Fruit fly (Drosophila melanogaster) whole organism, embryonic: ENCODE data around the gene Prx3.

Experiments used
- BtbVII ChIP-seq: fragments of 200-800 bp; sonication (Bioruptor generic); optimal IDR thresholded peaks from 3 replicates; lab custom pipeline; 2017; ENCODE audit warnings: missing biosample characterization, mild to moderate bottlenecking, missing genetic modification characterization
- C15 ChIP-seq: fragments of 200-800 bp; sonication (Bioruptor generic); IDR thresholded peaks from 3 replicates; pipeline ENCODE4 v1.3.6; 2022; ENCODE audit warnings: missing biosample characterization, missing genetic modification characterization
- CG1024 ChIP-seq: fragments of 200-800 bp; sonication (Bioruptor generic); IDR thresholded peaks from 2 replicates; pipeline ENCODE4 v1.3.6; 2022; ENCODE audit warnings: missing biosample characterization, missing genetic modification characterization
- CG12299 ChIP-seq: fragments of 200-800 bp; sonication (Bioruptor generic); optimal IDR thresholded peaks from 2 replicates; lab custom pipeline; 2018; ENCODE audit warnings: missing biosample characterization, mild to moderate bottlenecking, missing genetic modification characterization
- CG1233 ChIP-seq: fragments of 200-800 bp; sonication (Bioruptor generic); optimal IDR thresholded peaks from 4 replicates; lab custom pipeline; 2018; ENCODE audit warnings: missing biosample characterization, mild to moderate bottlenecking, missing genetic modification characterization
- CG13424 ChIP-seq: fragments of 200-800 bp; sonication (Bioruptor generic); optimal IDR thresholded peaks from 2 replicates; lab custom pipeline; 2019; ENCODE audit warnings: missing biosample characterization, mild to moderate bottlenecking, missing genetic modification characterization, moderate library complexity
- CG14014 ChIP-seq: fragments of 200-800 bp; sonication (Bioruptor generic); IDR thresholded peaks from 2 replicates; pipeline ENCODE4 v1.3.6; 2022; ENCODE audit warnings: missing biosample characterization, missing genetic modification characterization
- CG17186 ChIP-seq: fragments of 200-800 bp; sonication (Bioruptor generic); optimal IDR thresholded peaks from 3 replicates; lab custom pipeline; 2017; ENCODE audit warnings: missing biosample characterization, missing genetic modification reagents, missing genetic modification characterization
- CG2116 ChIP-seq: fragments of 200-800 bp; sonication (Bioruptor generic); optimal IDR thresholded peaks from 3 replicates; lab custom pipeline; 2018; ENCODE audit warnings: missing biosample characterization, mild to moderate bottlenecking, missing genetic modification characterization
- CG30431 ChIP-seq: fragments of 200-800 bp; sonication (Bioruptor generic); optimal IDR thresholded peaks from 2 replicates; lab custom pipeline; 2017; ENCODE audit warnings: missing biosample characterization, missing genetic modification characterization
- CG3065 ChIP-seq: fragments of 200-800 bp; sonication (Bioruptor generic); optimal IDR thresholded peaks from 2 replicates; lab custom pipeline; 2016; ENCODE audit warnings: missing biosample characterization, missing genetic modification characterization
- CG3163 ChIP-seq: fragments of 200-800 bp; sonication (Bioruptor generic); optimal IDR thresholded peaks from 3 replicates; lab custom pipeline; 2016; ENCODE audit warnings: missing biosample characterization, missing genetic modification characterization
- CG3281 ChIP-seq: fragments of 200-800 bp; sonication (Bioruptor generic); optimal IDR thresholded peaks from 3 replicates; lab custom pipeline; 2017; ENCODE audit warnings: missing biosample characterization, mild to moderate bottlenecking, missing genetic modification characterization
- CG34224 ChIP-seq: fragments of 200-800 bp; sonication (Bioruptor generic); IDR thresholded peaks from 3 replicates; pipeline ENCODE4 v1.3.6; 2022; ENCODE audit warnings: missing biosample characterization, missing genetic modification characterization; ENCODE audit not compliant: partially characterized antibody
- CG42726 ChIP-seq: fragments of 200-800 bp; sonication (Bioruptor generic); IDR thresholded peaks from 2 replicates; pipeline ENCODE4 v1.3.6; 2022; ENCODE audit warnings: missing biosample characterization, missing genetic modification characterization; ENCODE audit not compliant: partially characterized antibody
- CG4360 ChIP-seq: fragments of 200-800 bp; sonication (Bioruptor generic); IDR thresholded peaks from 2 replicates; pipeline ENCODE4 v1.3.6; 2022; ENCODE audit warnings: missing biosample characterization, missing genetic modification characterization
- CG6254 ChIP-seq: fragments of 200-800 bp; sonication (Bioruptor generic); optimal IDR thresholded peaks from 3 replicates; lab custom pipeline; 2017; ENCODE audit warnings: mild to moderate bottlenecking, missing biosample characterization, missing genetic modification reagents, missing genetic modification characterization
- CG6813 ChIP-seq: fragments of 200-800 bp; sonication (Bioruptor generic); optimal IDR thresholded peaks from 2 replicates; lab custom pipeline; 2017; ENCODE audit warnings: missing biosample characterization, missing genetic modification characterization, mild to moderate bottlenecking, moderate library complexity, missing genetic modification reagents
- CG7372 ChIP-seq: fragments of 200-800 bp; sonication (Bioruptor generic); IDR thresholded peaks from 2 replicates; pipeline ENCODE4 v1.3.6; 2022; ENCODE audit warnings: missing biosample characterization, missing genetic modification characterization
- CG9609 ChIP-seq: fragments of 200-800 bp; sonication (Bioruptor generic); optimal IDR thresholded peaks from 3 replicates; lab custom pipeline; 2016; ENCODE audit warnings: missing biosample characterization, missing genetic modification characterization
- CoRest ChIP-seq: fragments of 200-800 bp; sonication (Bioruptor generic); optimal IDR thresholded peaks from 3 replicates; lab custom pipeline; 2018; ENCODE audit warnings: missing biosample characterization, mild to moderate bottlenecking, missing genetic modification characterization, moderate library complexity
- Dbx ChIP-seq: fragments of 200-800 bp; sonication (Bioruptor generic); IDR thresholded peaks from 3 replicates; pipeline ENCODE4 v1.3.6; 2022; ENCODE audit warnings: missing biosample characterization, missing genetic modification characterization
- Doc3 ChIP-seq: fragments of 200-800 bp; sonication (Bioruptor generic); IDR thresholded peaks from 3 replicates; pipeline ENCODE4 v1.3.6; 2022; ENCODE audit warnings: missing biosample characterization, missing genetic modification characterization; ENCODE audit not compliant: partially characterized antibody
- Dref ChIP-seq: fragments of 200-800 bp; sonication (Bioruptor generic); IDR thresholded peaks from 2 replicates; pipeline ENCODE4 v1.3.6; 2022; ENCODE audit warnings: missing biosample characterization, missing genetic modification characterization
- Fer2 ChIP-seq: fragments of 200-800 bp; sonication (Bioruptor generic); optimal IDR thresholded peaks from 2 replicates; lab custom pipeline; 2018; ENCODE audit warnings: missing biosample characterization, mild to moderate bottlenecking, missing genetic modification characterization, moderate library complexity
- Mrtf ChIP-seq: fragments of 200-800 bp; sonication (Bioruptor generic); IDR thresholded peaks from 3 replicates; pipeline ENCODE4 v1.3.6; 2022; ENCODE audit warnings: missing biosample characterization, missing genetic modification characterization
- Neu2 ChIP-seq: fragments of 200-800 bp; sonication (Bioruptor generic); optimal IDR thresholded peaks from 3 replicates; lab custom pipeline; 2016; ENCODE audit warnings: missing biosample characterization, missing genetic modification characterization, borderline replicate concordance
- Ravus ChIP-seq: fragments of 200-800 bp; sonication (Bioruptor generic); IDR thresholded peaks from 2 replicates; pipeline ENCODE4 v1.3.6; 2022; ENCODE audit warnings: missing biosample characterization, missing genetic modification characterization
- Xrp1 ChIP-seq: fragments of 200-800 bp; sonication (Bioruptor generic); IDR thresholded peaks from 2 replicates; pipeline ENCODE4 v1.3.6; 2022; ENCODE audit warnings: missing biosample characterization, missing genetic modification characterization
- amos ChIP-seq: fragments of 200-800 bp; sonication (Bioruptor generic); IDR thresholded peaks from 2 replicates; pipeline ENCODE4 v1.3.6; 2022; ENCODE audit warnings: missing biosample characterization, missing genetic modification characterization; ENCODE audit not compliant: partially characterized antibody
- ash1 ChIP-seq: fragments of 200-800 bp; sonication (Bioruptor generic); optimal IDR thresholded peaks from 2 replicates; lab custom pipeline; 2018; ENCODE audit warnings: missing biosample characterization, mild to moderate bottlenecking, missing genetic modification characterization
- btn ChIP-seq: fragments of 200-800 bp; sonication (Bioruptor generic); optimal IDR thresholded peaks from 2 replicates; lab custom pipeline; 2016; ENCODE audit warnings: missing biosample characterization, missing genetic modification characterization
- chn ChIP-seq: fragments of 200-800 bp; sonication (Bioruptor generic); optimal IDR thresholded peaks from 2 replicates; lab custom pipeline; 2016; ENCODE audit warnings: missing biosample characterization, missing genetic modification characterization
- ci ChIP-seq: fragments of 200-800 bp; sonication (Bioruptor generic); IDR thresholded peaks from 3 replicates; pipeline ENCODE4 v1.3.6; 2022; ENCODE audit warnings: missing biosample characterization, missing genetic modification characterization
- fd102C ChIP-seq: fragments of 200-800 bp; sonication (Bioruptor generic); optimal IDR thresholded peaks from 2 replicates; lab custom pipeline; 2018; ENCODE audit warnings: missing biosample characterization, mild to moderate bottlenecking, missing genetic modification characterization, moderate library complexity
- her ChIP-seq: fragments of 200-800 bp; sonication (Bioruptor generic); optimal IDR thresholded peaks from 2 replicates; lab custom pipeline; 2016; ENCODE audit warnings: missing biosample characterization, missing genetic modification characterization
- mam ChIP-seq: fragments of 200-800 bp; sonication (Bioruptor generic); optimal IDR thresholded peaks from 3 replicates; lab custom pipeline; 2016; ENCODE audit warnings: missing biosample characterization, missing genetic modification characterization
- pb ChIP-seq: fragments of 200-800 bp; sonication (Bioruptor generic); optimal IDR thresholded peaks from 3 replicates; lab custom pipeline; 2016; ENCODE audit warnings: missing biosample characterization, missing genetic modification characterization
- peb ChIP-seq: fragments of 200-800 bp; sonication (Bioruptor generic); IDR thresholded peaks from 2 replicates; pipeline ENCODE4 v1.3.6; 2022; ENCODE audit warnings: missing biosample characterization, missing genetic modification characterization
- pnt ChIP-seq: fragments of 200-800 bp; sonication (Bioruptor generic); optimal IDR thresholded peaks from 3 replicates; lab custom pipeline; 2016; ENCODE audit warnings: missing biosample characterization, missing genetic modification characterization
- ranshi ChIP-seq: fragments of 200-800 bp; sonication (Bioruptor generic); IDR thresholded peaks from 2 replicates; pipeline ENCODE4 v1.3.6; 2022; ENCODE audit warnings: missing biosample characterization, missing genetic modification characterization
- schlank ChIP-seq: fragments of 200-800 bp; sonication (Bioruptor generic); optimal IDR thresholded peaks from 2 replicates; lab custom pipeline; 2018; ENCODE audit warnings: missing biosample characterization, mild to moderate bottlenecking, missing genetic modification characterization
- seq ChIP-seq: fragments of 200-800 bp; sonication (Bioruptor generic); IDR thresholded peaks from 2 replicates; pipeline ENCODE4 v1.3.6; 2022; ENCODE audit warnings: missing biosample characterization, missing genetic modification characterization
- slbo ChIP-seq: fragments of 200-800 bp; sonication (Bioruptor generic); IDR thresholded peaks from 2 replicates; pipeline ENCODE4 v1.3.6; 2022; ENCODE audit warnings: missing biosample characterization, missing genetic modification characterization
- sna ChIP-seq: fragments of 200-800 bp; sonication (Bioruptor generic); IDR thresholded peaks from 2 replicates; pipeline ENCODE4 v1.3.6; 2022; ENCODE audit warnings: missing biosample characterization, missing genetic modification characterization; ENCODE audit not compliant: partially characterized antibody
- tll ChIP-seq, 2 experiments: fragments of 200-800 bp in 1 of 2; fragments of >200 bp in 1 of 2; sonication (Bioruptor generic) in 1 of 2; optimal IDR thresholded peaks; 2 replicates each; lab custom pipeline; 2017 to 2019; ENCODE audit warnings: missing biosample characterization in 2 of 2, missing genetic modification characterization in 2 of 2, mild to moderate bottlenecking in 1 of 2, moderate library complexity in 1 of 2
- toy ChIP-seq: fragments of 200-800 bp; sonication (Bioruptor generic); IDR thresholded peaks from 2 replicates; pipeline ENCODE4 v1.3.6; 2022; ENCODE audit warnings: missing biosample characterization, missing genetic modification characterization
- tx ChIP-seq: fragments of 200-800 bp; sonication (Bioruptor generic); optimal IDR thresholded peaks from 2 replicates; lab custom pipeline; 2016; ENCODE audit warnings: missing biosample characterization, missing genetic modification characterization
- zen ChIP-seq: fragments of 200-800 bp; sonication (Bioruptor generic); optimal IDR thresholded peaks from 3 replicates; lab custom pipeline; 2018; ENCODE audit warnings: missing biosample characterization, mild to moderate bottlenecking, missing genetic modification characterization, moderate library complexity

Gene Prx3

dm6 chr3R:17534325-17535105 lies 11.8 kb downstream of the Prx3 start, which contains the start of the genes CG5823 and P5cr-2 (continued):
- TF ChIP-seq zen (peak; percentile 9), Dref (GFP tag; lab: Robert Waterston, UW) (peak; percentile 51), btn (peak; percentile 41), CG12299 (tag; lab: Kevin White, UChicago) (no peak), CG13424 (tag; lab: Kevin White, UChicago) (peak; percentile 60), tll (GFP tag; optimal IDR thresholded peaks at IDR 0.05; lab: Kevin White, UChicago) (peak in 1 of 2 experiments; percentile 11), CG1233 (GFP tag; lab: Kevin White, UChicago) (peak; percentile 68), sna (GFP tag; lab: Robert Waterston, UW) (peak; percentile 59), C15 (no peak), CG6813 (GFP tag; lab: Kevin White, UChicago) (peak; percentile 58), Fer2 (tag; lab: Kevin White, UChicago) (no peak), Neu2 (no peak), toy (GFP tag; lab: Robert Waterston, UW) (no peak), CG6254 (peak; percentile 20), CG14014 (peak; percentile 71), CG1024 (GFP tag; lab: Robert Waterston, UW) (peak; percentile 52; the same call in 1 of the 2 replicates), CG3163 (peak; percentile 66), schlank (tag; lab: Kevin White, UChicago) (no peak), CG34224 (GFP tag; lab: Robert Waterston, UW) (no peak; the same call in 2 of the 3 replicates), pnt (no peak), seq (GFP tag; lab: Robert Waterston, UW) (peak; percentile 69), Ravus (GFP tag; lab: Robert Waterston, UW) (no peak), Doc3 (GFP tag; lab: Robert Waterston, UW) (0 out of 3 replicates have a peak, but pooled peaks have one; percentile 19), CG30431 (GFP tag; lab: Kevin White, UChicago) (peak; percentile 54), CG3065 (no peak), Mrtf (no peak), CoRest (tag; lab: Kevin White, UChicago) (peak; percentile 24), amos (peak; percentile 35; the same call in 1 of the 2 replicates), CG9609 (GFP tag; lab: Kevin White, UChicago) (peak; percentile 52), CG17186 (GFP tag; lab: Kevin White, UChicago) (peak; percentile 25), pb (GFP tag; lab: Kevin White, UChicago) (no peak), her (GFP tag; lab: Kevin White, UChicago) (no peak), Xrp1 (GFP tag; lab: Robert Waterston, UW) (no peak), slbo (GFP tag; lab: Robert Waterston, UW) (peak; percentile 57), tx (peak; percentile 61), CG3281 (GFP tag; lab: Kevin White, UChicago) (no peak), peb (GFP tag; lab: Robert Waterston, UW) (no peak), Dbx (GFP tag; lab: Robert Waterston, UW) (peak; percentile 55; the same call in 1 of the 3 replicates), BtbVII (GFP tag; lab: Kevin White, UChicago) (no peak), ci (GFP tag; lab: Robert Waterston, UW) (peak; percentile 85; the same call in 2 of the 3 replicates), fd102C (GFP tag; lab: Kevin White, UChicago) (no peak), mam (GFP tag; lab: Kevin White, UChicago) (peak; percentile 24), ash1 (GFP tag; lab: Kevin White, UChicago) (peak; percentile 45), ranshi (GFP tag; lab: Robert Waterston, UW) (peak; percentile 38), chn (GFP tag; lab: Kevin White, UChicago) (peak; percentile 19), CG7372 (GFP tag; lab: Robert Waterston, UW) (peak; percentile 36), CG42726 (GFP tag; lab: Robert Waterston, UW) (0 out of 2 replicates have a peak, but pooled peaks have one; percentile 14), CG2116 (peak; percentile 63), CG4360 (GFP tag; lab: Robert Waterston, UW) (0 out of 2 replicates have a peak, but pooled peaks have one; percentile 13)
